Worm (Caenorhabditis elegans) whole organism, L3 larva: Measurements from ENCODE around the gene cest-28.

Source experiments
- ceh-16 ChIP-seq: sonication (generic microtip); optimal IDR thresholded peaks from 2 replicates; lab custom pipeline; 2017; ENCODE audit warnings: missing biosample characterization, missing genetic modification characterization
- ceh-28 ChIP-seq: fragments of 150-350 bp; optimal IDR thresholded peaks from 2 replicates; lab custom pipeline; 2014; ENCODE audit warnings: missing biosample characterization, missing genetic modification reagents, missing genetic modification characterization
- elt-3 ChIP-seq, 3 experiments: fragments of 150-350 bp in 1 of 3; sonication (generic microtip) in 2 of 3; optimal IDR thresholded peaks; 2 replicates in 2 of 3; 4 replicates in 1 of 3; lab custom pipeline; 2014 to 2017; ENCODE audit warnings: missing biosample characterization in 3 of 3, missing genetic modification characterization in 3 of 3
- fkh-10 ChIP-seq: sonication (generic microtip); optimal IDR thresholded peaks from 2 replicates; lab custom pipeline; 2017; ENCODE audit warnings: missing biosample characterization, missing genetic modification reagents, missing genetic modification characterization
- fos-1 ChIP-seq: fragments of 150-350 bp; optimal IDR thresholded peaks from 2 replicates; lab custom pipeline; 2014; ENCODE audit warnings: missing biosample characterization, missing genetic modification characterization
- mdl-1 ChIP-seq: fragments of 150-350 bp; optimal IDR thresholded peaks from 2 replicates; lab custom pipeline; 2014; ENCODE audit warnings: missing biosample characterization, missing genetic modification characterization
- nhr-25 ChIP-seq: sonication (generic microtip); optimal IDR thresholded peaks from 2 replicates; lab custom pipeline; 2017; ENCODE audit warnings: missing biosample characterization, missing genetic modification characterization
- unc-62 ChIP-seq: fragments of 150-350 bp; sonication (generic microtip); optimal IDR thresholded peaks from 4 replicates; lab custom pipeline; 2014; ENCODE audit warnings: missing biosample characterization, missing genetic modification reagents, missing genetic modification characterization
- ztf-4 ChIP-seq: fragments of 150-350 bp; optimal IDR thresholded peaks from 2 replicates; lab custom pipeline; 2014; ENCODE audit warnings: missing biosample characterization, missing genetic modification characterization

DNA sequence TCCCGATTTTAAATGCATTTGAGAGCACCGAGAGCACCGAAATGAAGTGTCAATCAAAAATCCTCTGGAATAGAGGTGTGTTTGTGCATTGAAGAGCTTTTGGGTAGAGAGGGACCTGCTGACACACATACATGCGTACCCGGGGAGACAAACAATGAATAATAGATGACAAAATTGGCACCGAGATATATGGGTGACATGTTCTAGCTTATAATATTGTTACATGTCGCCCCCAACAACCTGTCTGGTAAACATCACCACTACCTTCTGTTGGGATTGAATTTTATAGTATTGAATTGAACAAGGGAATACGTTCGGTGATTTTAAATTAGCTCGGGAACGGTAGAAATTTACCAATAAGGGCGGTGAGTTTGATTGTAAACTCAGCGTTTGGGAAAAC is 14.1 kb downstream of the cest-28 start:
- TF ChIP-seq elt-3 (tag; optimal IDR thresholded peaks at IDR 0.05; lab: Kevin White, UChicago) (no peak), mdl-1 (tag; lab: Kevin White, UChicago) (no peak), fos-1 (no peak), ceh-28 (tag; lab: Kevin White, UChicago) (no peak), nhr-25 (no peak), unc-62 (no peak), fkh-10 (GFP tag; lab: Kevin White, UChicago) (no peak), ceh-16 (tag; lab: Kevin White, UChicago) (no peak), ztf-4 (tag; lab: Kevin White, UChicago) (no peak)
